Worm (Caenorhabditis elegans): Measurements from ENCODE around the gene ZK813.3.

The ZK813.3 gene

ce11 chrX:3479950-3480349 is 38.3 kb downstream of the ZK813.3 start, which contains the start of gene wrt-6:
Gene wrt-6, plus strand, starts transcription at chrX:3480250.
- TF ChIP-seq F22D6.2 (tag; optimal IDR thresholded peaks at IDR 0.05): no peak

ce11 chrX:3488074-3488688 is 46.5 kb downstream of the ZK813.3 start:
- TF ChIP-seq F52B5.7 (tag; optimal IDR thresholded peaks at IDR 0.05): no peak
- TF ChIP-seq ama-1 (optimal IDR thresholded peaks at IDR 0.05): no peak
- TF ChIP-seq ama-1 (GFP tag; optimal IDR thresholded peaks at IDR 0.05): no peak
- TF ChIP-seq lin-40 (tag; optimal IDR thresholded peaks at IDR 0.05): no peak
- TF ChIP-seq ztf-25 (GFP tag; IDR thresholded peaks at IDR 0.05): no peak

ce11 chrX:3488993-3489392 is 47.4 kb downstream of the ZK813.3 start, which contains the start of gene C12D12.3:
Gene C12D12.3, plus strand, starts transcription at chrX:3489293.
- TF ChIP-seq ztf-22 (GFP tag; optimal IDR thresholded peaks at IDR 0.05) (no peak), snpc-1.3 (tag; optimal IDR thresholded peaks at IDR 0.05; ENCODE audit: insufficient read depth) (no peak), zfh-2 (GFP tag; conservative IDR thresholded peaks at IDR 0.05) (no peak), ccch-3 (GFP tag; optimal IDR thresholded peaks at IDR 0.05) (no peak), dox-1 (GFP tag; IDR thresholded peaks at IDR 0.05) (no peak), lin-54 (GFP tag; optimal IDR thresholded peaks at IDR 0.05) (no peak)
